Worm (Caenorhabditis elegans): ENCODE data around the gene dph-7.

Gene dph-7

DNA sequence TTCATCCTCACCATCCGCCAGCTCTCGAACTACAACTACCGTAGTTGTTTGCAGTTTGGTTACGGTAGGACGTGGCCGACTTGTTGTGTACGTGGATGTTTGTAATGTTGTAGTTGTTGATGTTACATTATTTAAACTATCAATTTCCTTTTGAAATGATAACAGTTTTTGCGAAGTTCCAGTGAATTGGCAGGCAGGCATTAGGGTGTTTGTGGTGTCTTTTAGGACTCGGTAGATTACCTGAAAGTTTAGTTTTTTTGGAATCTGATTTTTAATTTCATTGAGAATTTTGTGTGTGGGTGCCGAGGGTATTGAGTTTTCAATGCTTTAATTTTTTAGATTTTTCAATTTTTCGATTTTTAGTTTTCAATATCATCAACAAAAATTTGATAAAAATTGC, 7.7 kb downstream of the dph-7 start, which contains the start of gene F53A2.11:
Gene F53A2.11, minus strand, starts transcription at position 101 of the 400 bp plus-strand sequence.
- TF ChIP-seq xbp-1 (tag; optimal IDR thresholded peaks at IDR 0.05): no peak

DNA sequence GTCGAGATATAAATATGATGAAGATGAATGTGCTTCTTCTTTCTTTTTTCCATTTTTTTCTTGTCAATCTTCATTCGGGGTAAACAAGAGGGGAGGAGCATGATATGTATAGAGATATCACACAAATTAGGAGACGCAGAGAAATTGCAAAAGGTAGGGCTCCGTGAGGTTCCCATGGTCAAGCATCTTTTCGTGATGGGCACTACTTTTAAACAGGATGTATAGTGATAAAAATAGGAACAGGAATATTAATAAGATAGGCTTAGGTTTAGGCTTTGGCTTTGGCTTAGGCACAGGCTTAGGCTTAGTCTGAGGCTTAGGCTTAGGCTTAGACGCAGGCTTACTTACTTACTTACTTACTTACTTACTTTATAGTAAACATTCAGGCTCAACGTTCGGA, 9.8 kb downstream of the dph-7 start, which contains the start of gene F53A2.1:
Gene F53A2.1, minus strand, starts transcription at position 101 of the 400 bp plus-strand sequence.
- TF ChIP-seq ztf-11 (tag; optimal IDR thresholded peaks at IDR 0.05) (no peak), lin-15B (tag; optimal IDR thresholded peaks at IDR 0.05) (no peak), nhr-90 (tag; optimal IDR thresholded peaks at IDR 0.05; ENCODE audit: poor library complexity) (no peak), alr-1 (tag; optimal IDR thresholded peaks at IDR 0.05; ENCODE audit: borderline replicate concordance) (no peak)

DNA sequence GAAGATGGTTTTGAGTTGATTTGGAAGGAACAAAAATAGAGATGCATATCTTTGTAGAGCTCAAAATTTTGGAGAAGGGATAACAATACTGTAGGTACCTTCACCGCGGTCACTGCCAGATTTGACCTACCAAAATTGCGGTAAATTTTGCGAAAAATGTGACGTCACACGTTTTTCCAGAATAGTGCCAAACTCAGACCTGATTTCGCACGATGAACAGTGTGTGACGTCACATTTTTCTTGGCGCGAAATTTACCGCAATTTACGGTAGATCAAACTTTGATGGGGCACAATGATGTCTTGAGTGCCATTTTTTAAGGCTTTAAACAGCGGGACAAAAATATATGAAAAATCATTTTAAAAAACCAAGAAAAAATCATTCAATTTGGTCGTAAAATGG, 14.0 kb downstream of the dph-7 start:
- TF ChIP-seq efl-1 (optimal IDR thresholded peaks at IDR 0.05) (no peak), efl-1 (GFP tag; optimal IDR thresholded peaks at IDR 0.05 in 1 of 2) (peak in 1 of 2 experiments; percentile 64), mef-2 (tag; optimal IDR thresholded peaks at IDR 0.05) (no peak), dpl-1 (GFP tag; optimal IDR thresholded peaks at IDR 0.05) (no peak), fkh-4 (tag; optimal IDR thresholded peaks at IDR 0.05; ENCODE audit: borderline replicate concordance) (no peak), lsy-2 (tag; optimal IDR thresholded peaks at IDR 0.05) (no peak), C16A3.4 (tag; optimal IDR thresholded peaks at IDR 0.05) (no peak), elt-3 (tag; optimal IDR thresholded peaks at IDR 0.05) (no peak), dsc-1 (tag; optimal IDR thresholded peaks at IDR 0.05) (no peak), rnt-1 (tag; optimal IDR thresholded peaks at IDR 0.05) (no peak), egl-27 (tag; optimal IDR thresholded peaks at IDR 0.05) (no peak), jun-1 (tag; optimal IDR thresholded peaks at IDR 0.05) (no peak), lin-13 (GFP tag; optimal IDR thresholded peaks at IDR 0.05) (no peak), ceh-63 (GFP tag; optimal IDR thresholded peaks at IDR 0.05) (no peak), nhr-19 (GFP tag; conservative IDR thresholded peaks at IDR 0.05) (no peak), nhr-85 (tag) (peak; percentile 10), mdl-1 (tag; optimal IDR thresholded peaks at IDR 0.05) (no peak)

DNA sequence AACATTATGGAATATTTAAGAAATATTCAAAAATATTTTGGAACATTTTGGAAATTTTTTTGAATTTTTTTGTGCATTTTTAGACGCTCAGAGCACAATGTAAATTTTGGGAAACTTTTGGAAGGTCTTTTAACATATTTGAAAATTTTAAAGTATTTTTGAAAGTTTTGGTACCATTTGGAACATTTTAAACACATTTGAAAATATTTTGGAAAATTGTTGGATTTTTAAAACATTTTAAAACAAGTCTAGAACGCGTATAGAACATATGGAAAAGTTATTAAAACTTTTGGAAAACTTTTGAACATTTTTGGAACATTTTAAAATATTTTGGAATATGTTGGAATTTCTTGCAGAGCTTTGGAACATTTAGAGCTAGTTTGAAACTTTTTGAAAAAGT, 18.8 kb downstream of the dph-7 start, which contains the start of gene sdz-20:
Gene sdz-20, plus strand, starts transcription at position 301 of the 400 bp plus-strand sequence.
- no peak for TF ChIP-seq unc-98 (GFP tag; IDR thresholded peaks at IDR 0.05)
- TF ChIP-seq xbp-1 (tag; optimal IDR thresholded peaks at IDR 0.05): no peak
- TF ChIP-seq ces-1 (GFP tag; optimal IDR thresholded peaks at IDR 0.05): no peak
- no peak for TF ChIP-seq swsn-7 (tag; optimal IDR thresholded peaks at IDR 0.05)
- no peak for TF ChIP-seq nhr-76 (tag; optimal IDR thresholded peaks at IDR 0.05)
- no peak for TF ChIP-seq ztf-4 (tag; optimal IDR thresholded peaks at IDR 0.05)
- no peak for TF ChIP-seq irx-1 (tag; optimal IDR thresholded peaks at IDR 0.05)
- no peak for TF ChIP-seq C34B4.2 (tag; optimal IDR thresholded peaks at IDR 0.05)
- no peak for TF ChIP-seq nhr-47 (tag; optimal IDR thresholded peaks at IDR 0.05)
- TF ChIP-seq zag-1 (tag; optimal IDR thresholded peaks at IDR 0.05): no peak
- TF ChIP-seq unc-30 (tag; optimal IDR thresholded peaks at IDR 0.05): no peak

DNA sequence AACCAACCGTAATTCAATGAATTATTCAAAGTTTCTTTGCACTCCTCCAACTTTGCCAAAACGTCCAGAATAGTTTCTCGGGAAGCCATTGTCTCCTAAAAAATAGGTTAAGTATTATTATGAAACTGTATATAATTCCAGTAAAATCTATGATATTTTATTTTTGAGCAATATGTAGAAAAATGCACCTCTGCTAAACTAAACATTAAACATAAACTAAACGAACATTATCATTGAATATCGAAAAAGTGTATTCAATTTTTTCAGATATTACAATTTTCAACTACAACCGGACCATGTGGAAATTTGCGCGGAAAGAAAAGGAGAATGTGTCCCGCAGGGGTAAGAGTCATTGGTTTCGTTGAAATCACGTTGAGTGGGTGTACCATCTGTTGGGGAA, 24.7 kb downstream of the dph-7 start, which contains the start of gene F53A2.3:
Gene F53A2.3, minus strand, starts transcription at position 101 of the 400 bp plus-strand sequence.
- TF ChIP-seq nhr-19 (GFP tag; conservative IDR thresholded peaks at IDR 0.05) (no peak), rnt-1 (tag; optimal IDR thresholded peaks at IDR 0.05) (no peak), grh-1 (GFP tag; IDR thresholded peaks at IDR 0.05) (no peak), mdl-1 (tag; optimal IDR thresholded peaks at IDR 0.05) (no peak), C04F5.9 (tag; optimal IDR thresholded peaks at IDR 0.05) (no peak), hpl-2 (GFP tag; optimal IDR thresholded peaks at IDR 0.05) (no peak), jun-1 (tag; optimal IDR thresholded peaks at IDR 0.05) (no peak), nhr-12 (tag; optimal IDR thresholded peaks at IDR 0.05) (no peak), irx-1 (tag; optimal IDR thresholded peaks at IDR 0.05) (no peak), nhr-90 (tag; optimal IDR thresholded peaks at IDR 0.05; ENCODE audit: poor library complexity) (no peak), efl-1 (optimal IDR thresholded peaks at IDR 0.05) (no peak), efl-1 (GFP tag; optimal IDR thresholded peaks at IDR 0.05 in 1 of 2) (no peak), lir-3 (tag; optimal IDR thresholded peaks at IDR 0.05; ENCODE audit: poor library complexity) (no peak), nhr-237 (tag; optimal IDR thresholded peaks at IDR 0.05) (no peak), ceh-90 (tag; optimal IDR thresholded peaks at IDR 0.05) (no peak), aly-2 (tag; optimal IDR thresholded peaks at IDR 0.05) (no peak), sox-4 (tag; optimal IDR thresholded peaks at IDR 0.05) (no peak), lin-35 (GFP tag; optimal IDR thresholded peaks at IDR 0.05) (no peak), nhr-76 (tag; optimal IDR thresholded peaks at IDR 0.05) (no peak), elt-2 (tag; optimal IDR thresholded peaks at IDR 0.05) (no peak)

Data from whole organism, L1 larva.